Worm (Caenorhabditis elegans): ENCODE measurements around the gene F43E2.11.

The F43E2.11 gene

ce11 chrII:7357176-7357575 lies 12.9 kb downstream of the F43E2.11 start:
- no peak for TF ChIP-seq Y56A3A.18 (GFP tag; IDR thresholded peaks at IDR 0.05)
- no peak for TF ChIP-seq tbp1 (GFP tag; optimal IDR thresholded peaks at IDR 0.05)
- no peak for TF ChIP-seq sea-2 (GFP tag; IDR thresholded peaks at IDR 0.05)
- no peak for TF ChIP-seq tlf-1 (GFP tag; optimal IDR thresholded peaks at IDR 0.05)
- no peak for TF ChIP-seq pha-4 (tag; optimal IDR thresholded peaks at IDR 0.05)
- no peak for TF ChIP-seq zfh-2 (GFP tag; conservative IDR thresholded peaks at IDR 0.05)
- no peak for TF ChIP-seq atf-7 (tag; optimal IDR thresholded peaks at IDR 0.05)
- TF ChIP-seq F57C9.4 (tag; optimal IDR thresholded peaks at IDR 0.05) = no peak
- TF ChIP-seq bed-1 (GFP tag; IDR thresholded peaks at IDR 0.05) = no peak
- TF ChIP-seq egl-18 (GFP tag; IDR thresholded peaks at IDR 0.05) = no peak
- TF ChIP-seq D2030.7 (GFP tag; IDR thresholded peaks at IDR 0.05) = no peak
- no peak for TF ChIP-seq ztf-22 (GFP tag; optimal IDR thresholded peaks at IDR 0.05)

- TF ChIP-seq rcor-1 (GFP tag; IDR thresholded peaks at IDR 0.05) (peak; percentile 57), snpc-1.1 (tag; optimal IDR thresholded peaks at IDR 0.05; ENCODE audit: insufficient read depth) (no peak), lsl-1 (GFP tag; optimal IDR thresholded peaks at IDR 0.05) (peak; percentile 12), sea-2 (GFP tag; IDR thresholded peaks at IDR 0.05) (no peak), F57A8.1 (GFP tag; optimal IDR thresholded peaks at IDR 0.05) (no peak), rpc-1 (optimal IDR thresholded peaks at IDR 0.05) (no peak), rpc-1 (tag; optimal IDR thresholded peaks at IDR 0.05) (no peak), T26A5.8 (tag; optimal IDR thresholded peaks at IDR 0.05) (no peak), somi-1 (GFP tag; optimal IDR thresholded peaks at IDR 0.05) (no peak), xnd-1 (tag; optimal IDR thresholded peaks at IDR 0.05) (peak; percentile 69), cebp-2 (GFP tag; IDR thresholded peaks at IDR 0.05) (no peak), gei-17 (GFP tag; optimal IDR thresholded peaks at IDR 0.05) (no peak), akir-1 (GFP tag; optimal IDR thresholded peaks at IDR 0.05) (no peak), lin-54 (GFP tag; optimal IDR thresholded peaks at IDR 0.05) (no peak), nhr-90 (tag; optimal IDR thresholded peaks at IDR 0.05) (no peak), ztf-26 (tag; optimal IDR thresholded peaks at IDR 0.05) (no peak), aptf-2 (GFP tag; conservative IDR thresholded peaks at IDR 0.05) (no peak), B0019.2 (GFP tag; conservative IDR thresholded peaks at IDR 0.05) (peak; percentile 32; the same call in 1 of the 2 replicates), hmg-1.2 (GFP tag; IDR thresholded peaks at IDR 0.05) (peak; percentile 92), snpc-3.4 (tag; optimal IDR thresholded peaks at IDR 0.05) (peak; percentile 30), lag-1 (GFP tag; IDR thresholded peaks at IDR 0.05) (no peak), him-1 (tag; optimal IDR thresholded peaks at IDR 0.05) (peak; percentile 42), ztf-18 (tag; optimal IDR thresholded peaks at IDR 0.05) (no peak), ama-1 (optimal IDR thresholded peaks at IDR 0.05) (no peak), ama-1 (GFP tag; optimal IDR thresholded peaks at IDR 0.05) (no peak), ztf-28 (GFP tag; IDR thresholded peaks at IDR 0.05) (no peak), hsf-1 (GFP tag; IDR thresholded peaks at IDR 0.05) (no peak), lin-26 (GFP tag; IDR thresholded peaks at IDR 0.05) (no peak), F57C9.4 (tag; optimal IDR thresholded peaks at IDR 0.05) (no peak), egrh-3 (GFP tag; IDR thresholded peaks at IDR 0.05) (no peak), efl-1 (GFP tag; optimal IDR thresholded peaks at IDR 0.05) (peak; percentile 17), ceh-58 (GFP tag; IDR thresholded peaks at IDR 0.05) (no peak), mxl-1 (tag; optimal IDR thresholded peaks at IDR 0.05) (no peak), mes-4 (tag; optimal IDR thresholded peaks at IDR 0.05) (no peak), hlh-12 (tag; optimal IDR thresholded peaks at IDR 0.05) (no peak), rec-8 (tag; optimal IDR thresholded peaks at IDR 0.05) (no peak), tbx-9 (tag; optimal IDR thresholded peaks at IDR 0.05; ENCODE audit: borderline replicate concordance) (no peak), madf-8 (GFP tag; conservative IDR thresholded peaks at IDR 0.05) (peak; percentile 83), C17E4.6 (GFP tag; IDR thresholded peaks at IDR 0.05) (no peak), attf-3 (GFP tag; conservative IDR thresholded peaks at IDR 0.05) (peak; percentile 94)
Measured at ce11 chrII:7356773-7357172, 13.3 kb downstream of the F43E2.11 start.

Data from whole organism, young adult.